Worm (Caenorhabditis elegans) whole organism, L1 larva: ENCODE data around the gene pal-1.

ENCODE experiments used
- blmp-1 ChIP-seq: fragments of 150-350 bp; optimal IDR thresholded peaks from 2 replicates; lab custom pipeline; 2014; ENCODE audit warnings: missing biosample characterization, missing genetic modification characterization
- efl-3 ChIP-seq: fragments of 200-800 bp; sonication (Bioruptor generic); optimal IDR thresholded peaks from 2 replicates; lab custom pipeline; 2018; ENCODE audit warnings: mild to moderate bottlenecking, missing genetic modification characterization, missing compliant biosample characterization
- egl-27 ChIP-seq, 2 experiments: fragments of 150-350 bp in 1 of 2; sonication (generic microtip); optimal IDR thresholded peaks; 3 replicates each; lab custom pipeline; 2017 to 2018; ENCODE audit warnings: missing biosample characterization in 2 of 2, missing genetic modification characterization in 2 of 2, missing genetic modification reagents in 2 of 2
- elt-3 ChIP-seq, 6 experiments: fragments of 150-350 bp in 1 of 6; sonication (generic microtip); optimal IDR thresholded peaks; 2 replicates each; lab custom pipeline; 2017 to 2018; ENCODE audit warnings: missing biosample characterization in 6 of 6, missing genetic modification characterization in 6 of 6, inconsistent platforms in 1 of 6
- fkh-10 ChIP-seq: sonication (generic microtip); optimal IDR thresholded peaks from 2 replicates; lab custom pipeline; 2017; ENCODE audit warnings: missing biosample characterization, missing genetic modification reagents, missing genetic modification characterization
- nhr-237 ChIP-seq: fragments of 150-350 bp; optimal IDR thresholded peaks from 2 replicates; lab custom pipeline; 2014; ENCODE audit warnings: missing biosample characterization, missing genetic modification characterization
- sox-4 ChIP-seq: sonication (generic microtip); optimal IDR thresholded peaks from 2 replicates; lab custom pipeline; 2016; ENCODE audit warnings: missing genetic modification characterization, missing compliant biosample characterization
- tbx-2 ChIP-seq: sonication (generic microtip); optimal IDR thresholded peaks from 2 replicates; lab custom pipeline; 2016; ENCODE audit warnings: missing genetic modification characterization, missing compliant biosample characterization
- unc-130 ChIP-seq: fragments of 150-350 bp; optimal IDR thresholded peaks from 2 replicates; lab custom pipeline; 2017; ENCODE audit warnings: missing biosample characterization, missing genetic modification characterization, inconsistent platforms

DNA sequence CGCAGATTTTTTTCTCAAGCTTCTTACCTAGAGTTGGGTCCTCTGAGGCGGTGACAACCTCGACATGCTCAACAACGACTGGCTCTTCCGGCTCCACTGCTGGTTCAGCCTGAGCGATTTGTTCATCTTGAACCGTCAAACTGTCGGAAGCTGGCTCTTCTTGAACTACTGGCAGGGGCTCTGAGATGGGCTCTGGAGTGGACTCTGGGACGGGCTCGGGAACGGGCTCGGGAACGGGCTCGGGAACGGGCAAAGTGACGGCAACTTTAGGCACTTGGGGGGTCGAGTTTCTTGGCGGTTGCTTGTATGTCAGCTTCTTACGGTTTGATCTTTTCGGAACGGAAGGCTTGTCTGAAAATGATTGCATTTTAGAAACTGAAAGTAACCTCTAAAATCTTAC lies 46.5 kb downstream of the pal-1 start:
- TF ChIP-seq egl-27 (tag; optimal IDR thresholded peaks at IDR 0.05; lab: Kevin White, UChicago) (no peak), unc-130 (tag; lab: Kevin White, UChicago) (no peak), tbx-2 (tag; lab: Kevin White, UChicago) (no peak), blmp-1 (tag; lab: Kevin White, UChicago) (no peak), efl-3 (GFP tag; lab: Kevin White, UChicago) (no peak), sox-4 (tag; lab: Kevin White, UChicago) (no peak), fkh-10 (no peak), elt-3 (tag; optimal IDR thresholded peaks at IDR 0.05; lab: Kevin White, UChicago) (no peak), nhr-237 (tag; lab: Kevin White, UChicago) (no peak)
